Worm (Caenorhabditis elegans) whole organism, L1 larva: ENCODE results near the gene C45B11.6.

ENCODE experiments used
- Y116A8C.19 ChIP-seq: sonication (generic microtip); optimal IDR thresholded peaks from 2 replicates; lab custom pipeline; 2016; ENCODE audit warnings: missing compliant biosample characterization, missing genetic modification characterization, borderline replicate concordance
- ama-1 ChIP-seq: fragments of 150-350 bp; optimal IDR thresholded peaks from 2 replicates; lab custom pipeline; 2014
- efl-3 ChIP-seq: fragments of 200-800 bp; sonication (Bioruptor generic); optimal IDR thresholded peaks from 2 replicates; lab custom pipeline; 2018; ENCODE audit warnings: mild to moderate bottlenecking, missing genetic modification characterization, missing compliant biosample characterization
- fkh-10 ChIP-seq: sonication (generic microtip); optimal IDR thresholded peaks from 2 replicates; lab custom pipeline; 2017; ENCODE audit warnings: missing biosample characterization, missing genetic modification reagents, missing genetic modification characterization
- fos-1 ChIP-seq: fragments of 150-350 bp; optimal IDR thresholded peaks from 2 replicates; lab custom pipeline; 2014; ENCODE audit warnings: missing biosample characterization, missing genetic modification characterization
- irx-1 ChIP-seq: sonication (generic microtip); optimal IDR thresholded peaks from 2 replicates; lab custom pipeline; 2016; ENCODE audit warnings: missing genetic modification characterization, missing compliant biosample characterization
- nhr-76 ChIP-seq: sonication (generic microtip); optimal IDR thresholded peaks from 2 replicates; lab custom pipeline; 2017; ENCODE audit warnings: missing biosample characterization, missing genetic modification characterization
- nhr-85 ChIP-seq: sonication (generic microtip); peaks from one replicate; lab custom pipeline; 2016; ENCODE audit warnings: missing genetic modification characterization, inconsistent platforms, missing compliant biosample characterization
- snpc-4 ChIP-seq: fragments of 150-350 bp; optimal IDR thresholded peaks from 2 replicates; lab custom pipeline; 2014; ENCODE audit warnings: missing biosample characterization, missing genetic modification characterization
- unc-62 ChIP-seq: fragments of 150-350 bp; optimal IDR thresholded peaks from 2 replicates; lab custom pipeline; 2014; ENCODE audit warnings: missing biosample characterization, missing genetic modification reagents, missing genetic modification characterization
- zag-1 ChIP-seq: fragments of 150-350 bp; optimal IDR thresholded peaks from 2 replicates; lab custom pipeline; 2014; ENCODE audit warnings: missing biosample characterization, missing genetic modification characterization

DNA sequence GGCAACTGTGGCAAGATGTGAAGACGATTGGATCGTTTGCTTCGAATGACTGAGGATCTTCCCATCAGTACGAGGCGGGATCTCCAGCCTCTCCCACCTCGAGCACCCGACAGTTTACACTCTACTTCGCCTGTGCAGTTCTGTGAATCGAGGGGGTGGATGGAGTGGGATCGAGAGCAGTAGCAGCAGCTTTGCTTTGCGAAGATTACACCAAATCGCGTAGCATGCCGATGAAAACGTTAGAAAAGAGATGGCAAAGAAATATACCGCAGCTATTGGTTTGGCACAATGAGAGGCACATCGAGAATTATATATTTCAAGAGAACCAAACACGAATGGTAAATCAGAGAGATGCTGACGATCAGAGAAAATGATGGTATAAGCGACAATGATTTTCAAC is 30.6 kb downstream of the C45B11.6 start, which contains the start of gene act-3:
- TF ChIP-seq zag-1 (tag; lab: Kevin White, UChicago) (no peak), nhr-76 (tag; lab: Kevin White, UChicago) (no peak), efl-3 (GFP tag; lab: Kevin White, UChicago) (no peak), snpc-4 (tag; lab: Kevin White, UChicago) (no peak), fos-1 (tag; lab: Kevin White, UChicago) (no peak), ama-1 (lab: Kevin White, UChicago) (no peak), Y116A8C.19 (tag; lab: Kevin White, UChicago) (no peak), irx-1 (tag; lab: Kevin White, UChicago) (no peak), fkh-10 (GFP tag; lab: Kevin White, UChicago) (no peak), unc-62 (GFP tag; lab: Kevin White, UChicago) (no peak), nhr-85 (peak; percentile 36)
